Worm (Caenorhabditis elegans): ENCODE results near the gene nsph-3.1.

- TF ChIP-seq lsy-2 (tag; optimal IDR thresholded peaks at IDR 0.05) = no peak
- TF ChIP-seq nhr-21 (tag; optimal IDR thresholded peaks at IDR 0.05) = no peak
- TF ChIP-seq mdl-1 (tag; optimal IDR thresholded peaks at IDR 0.05) = no peak
- no peak for TF ChIP-seq ceh-82 (tag; optimal IDR thresholded peaks at IDR 0.05)
- TF ChIP-seq aly-2 (tag; optimal IDR thresholded peaks at IDR 0.05) = no peak
- TF ChIP-seq ZK546.5 (tag; optimal IDR thresholded peaks at IDR 0.05) = no peak
- TF ChIP-seq ztf-4 (tag; optimal IDR thresholded peaks at IDR 0.05) = no peak
- no peak for TF ChIP-seq lin-39 (tag; optimal IDR thresholded peaks at IDR 0.05)
These were observed at the start of gene nsph-3.1 for ce11 chrIV:10949510-10949909.
